Worm (Caenorhabditis elegans): Measurements from ENCODE around the gene lipl-1.
A peak's percentile ranks its signal among the peaks of the same experiment; 100 is the strongest.

DNA sequence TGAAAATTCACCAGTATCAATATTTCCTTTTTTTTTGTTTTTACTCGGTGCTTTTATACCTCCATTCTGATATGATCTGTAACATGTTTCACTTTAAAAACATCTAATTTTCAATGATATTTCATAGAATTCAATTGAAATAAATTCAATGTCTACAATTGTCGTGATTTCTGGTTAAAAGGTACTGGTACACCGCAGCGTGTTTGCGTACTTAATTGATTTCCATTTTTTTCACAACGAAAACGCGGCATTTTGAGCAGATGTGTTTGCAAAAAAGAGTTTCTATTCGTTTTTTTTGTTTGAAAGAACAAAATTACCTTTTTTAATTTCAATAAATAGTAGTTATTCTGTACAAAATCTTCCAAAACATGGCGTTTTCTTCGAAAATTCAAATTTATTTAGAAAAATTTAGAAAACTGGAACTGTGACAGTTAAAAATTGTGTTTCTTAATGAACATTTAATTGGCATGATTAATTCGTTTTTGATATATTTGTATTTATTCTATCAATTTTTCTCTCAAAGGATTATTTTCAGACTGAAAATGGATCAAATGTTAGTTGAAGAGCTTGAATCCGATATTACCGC, 50.9 kb downstream of the lipl-1 start, which contains the start of gene pnn-1:
- no peak for TF ChIP-seq ZK185.1 (tag; optimal IDR thresholded peaks at IDR 0.05; ENCODE audit: poor library complexity, severe bottlenecking)
- no peak for TF ChIP-seq bed-1 (GFP tag; IDR thresholded peaks at IDR 0.05)
- peak; percentile 6 for TF ChIP-seq dpl-1 (GFP tag; optimal IDR thresholded peaks at IDR 0.05)
- no peak for TF ChIP-seq B0019.2 (GFP tag; conservative IDR thresholded peaks at IDR 0.05)
- TF ChIP-seq unc-62 (GFP tag; optimal IDR thresholded peaks at IDR 0.05): no peak
- no peak for TF ChIP-seq snpc-4 (GFP tag; optimal IDR thresholded peaks at IDR 0.05)
- no peak for TF ChIP-seq snpc-4 (tag; optimal IDR thresholded peaks at IDR 0.05)
- TF ChIP-seq madf-6 (GFP tag; IDR thresholded peaks at IDR 0.05): no peak
- TF ChIP-seq mxl-1 (tag; optimal IDR thresholded peaks at IDR 0.05): no peak
- TF ChIP-seq ztf-25 (GFP tag; IDR thresholded peaks at IDR 0.05): no peak
- TF ChIP-seq let-607 (tag; optimal IDR thresholded peaks at IDR 0.05): no peak
